Worm (Caenorhabditis elegans): ENCODE measurements around the gene F09E5.12.

DNA sequence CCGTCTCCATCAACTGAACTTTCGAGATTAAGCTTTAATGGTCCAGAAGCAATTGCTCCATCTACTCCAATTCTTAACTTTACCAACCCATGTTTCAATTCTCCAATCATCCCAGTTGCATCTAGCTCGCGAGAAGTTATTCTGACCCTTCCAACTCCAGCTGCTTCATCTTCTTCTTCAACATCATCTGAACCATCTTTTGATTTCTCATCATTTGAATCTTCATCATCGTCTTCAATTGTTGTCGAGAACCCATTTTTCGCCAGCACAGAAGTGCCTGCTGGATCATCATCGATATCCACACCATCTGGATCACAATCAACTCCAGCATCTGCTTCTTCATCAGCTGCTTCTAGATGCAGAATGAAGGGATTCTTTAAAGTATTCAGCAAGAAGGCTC, 31.0 kb downstream of the F09E5.12 start:
- TF ChIP-seq elt-3 (tag; optimal IDR thresholded peaks at IDR 0.05): no peak
- TF ChIP-seq unc-62 (GFP tag; optimal IDR thresholded peaks at IDR 0.05): no peak
- no peak for TF ChIP-seq mab-5 (tag; optimal IDR thresholded peaks at IDR 0.05)
- TF ChIP-seq nhr-76 (tag; optimal IDR thresholded peaks at IDR 0.05): no peak
- TF ChIP-seq cnd-1 (tag; optimal IDR thresholded peaks at IDR 0.05): no peak
- no peak for TF ChIP-seq lsy-2 (tag; optimal IDR thresholded peaks at IDR 0.05)
- TF ChIP-seq elt-1 (tag; optimal IDR thresholded peaks at IDR 0.05; ENCODE audit: borderline replicate concordance, insufficient read depth): no peak
- TF ChIP-seq ces-1 (GFP tag; optimal IDR thresholded peaks at IDR 0.05): no peak
- TF ChIP-seq blmp-1 (tag; optimal IDR thresholded peaks at IDR 0.05): no peak
